Worm (Caenorhabditis elegans) whole organism, dauer: Measurements from ENCODE around the gene T02H6.10.

Source experiments
- unc-62 ChIP-seq: sonication (generic microtip); optimal IDR thresholded peaks from 2 replicates; lab custom pipeline; 2017; ENCODE audit warnings: missing biosample characterization, missing genetic modification reagents, missing genetic modification characterization

T02H6.10 gene

ce11 chrII:674116-674515 is 6.4 kb downstream of the T02H6.10 start, which contains the start of gene Y39F10C.3:
Y39F10C.3 (plus strand) TSS chrII:674416.
- no peak for TF ChIP-seq unc-62 (GFP tag; lab: Kevin White, UChicago)

ce11 chrII:671025-671424 is 9.5 kb downstream of the T02H6.10 start, which contains the start of gene sri-46:
sri-46 (minus strand) TSS chrII:671125.
- no peak for TF ChIP-seq unc-62 (GFP tag; lab: Kevin White, UChicago)

- no peak for TF ChIP-seq unc-62 (GFP tag; lab: Kevin White, UChicago)
Observed at ce11 chrII:667864-668263, 12.6 kb downstream of the T02H6.10 start.

ce11 chrII:661696-662095 is 18.8 kb downstream of the T02H6.10 start, which contains the start of gene sri-45:
sri-45 (minus strand) TSS chrII:661796.
- no peak for TF ChIP-seq unc-62 (GFP tag; lab: Kevin White, UChicago)

- no peak for TF ChIP-seq unc-62 (GFP tag; lab: Kevin White, UChicago)
Observed at ce11 chrII:658369-658768, 22.1 kb downstream of the T02H6.10 start, which contains the start of gene sdz-24. sdz-24 (plus strand) TSS chrII:658669.

ce11 chrII:651324-651723 is 29.2 kb downstream of the T02H6.10 start:
- no peak for TF ChIP-seq unc-62 (GFP tag; lab: Kevin White, UChicago)

ce11 chrII:650321-651005 is 30.0 kb downstream of the T02H6.10 start, which contains the start of the genes K07E8.7 and frpr-14:
K07E8.7 (minus strand) TSS chrII:650367.
frpr-14 (plus strand) TSS chrII:650955.
- no peak for TF ChIP-seq unc-62 (GFP tag; lab: Kevin White, UChicago)

ce11 chrII:643733-644132 is 36.8 kb downstream of the T02H6.10 start:
- TF ChIP-seq unc-62 (GFP tag; lab: Kevin White, UChicago) = no peak

- no peak for TF ChIP-seq unc-62 (GFP tag; lab: Kevin White, UChicago)
Observed at ce11 chrII:639467-639866, 41.0 kb downstream of the T02H6.10 start, which contains the start of gene K07E8.6. K07E8.6 (minus strand) TSS chrII:639567.

ce11 chrII:633984-634383 is 46.5 kb downstream of the T02H6.10 start, which contains the start of gene T04B8.1:
T04B8.1 (plus strand) TSS chrII:634284.
- no peak for TF ChIP-seq unc-62 (GFP tag; lab: Kevin White, UChicago)
